Fruit fly (Drosophila melanogaster): Measurements from ENCODE around the gene Afti.

Gene Afti

DNA sequence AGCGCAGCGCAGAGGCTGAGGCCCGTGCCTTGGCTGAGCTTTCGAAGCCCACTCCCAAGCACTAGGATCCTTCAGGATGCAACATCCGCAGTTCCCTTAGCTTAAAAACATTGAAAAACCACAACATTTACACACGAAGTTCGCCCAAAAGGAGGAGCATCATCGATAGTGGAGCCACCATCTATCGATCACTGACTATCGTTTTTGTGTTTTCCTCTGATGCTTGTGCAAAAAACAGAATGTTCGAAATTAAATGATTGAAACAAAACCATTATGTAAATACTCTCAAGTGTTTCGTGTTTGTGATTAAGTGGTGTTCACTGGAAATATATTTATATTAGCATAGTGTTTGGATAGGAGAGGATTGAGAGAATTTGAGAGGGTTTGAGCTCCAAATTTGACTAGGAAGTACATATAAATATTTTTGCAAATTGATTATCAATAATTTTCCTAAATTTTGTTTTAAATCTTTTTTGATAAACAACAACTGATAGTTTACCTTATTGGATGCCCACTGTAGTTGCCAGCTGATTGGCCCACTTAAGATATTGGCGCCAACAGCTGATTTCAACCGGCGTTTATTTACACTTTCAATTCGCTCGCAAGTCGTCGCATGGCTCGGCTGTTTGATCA lies 1.1 kb upstream of the Afti start, which contains the start of gene spn-B (continued):
- TF ChIP-seq fd64A (GFP tag; optimal IDR thresholded peaks at IDR 0.05) = no peak
- TF ChIP-seq CkIIα-i1 (GFP tag; IDR thresholded peaks at IDR 0.05) = no peak
- no peak for TF ChIP-seq tio (GFP tag; optimal IDR thresholded peaks at IDR 0.05)
- TF ChIP-seq eyg (GFP tag; optimal IDR thresholded peaks at IDR 0.05) = peak; percentile 2
- peak; percentile 68 for TF ChIP-seq Nf-YB (GFP tag; optimal IDR thresholded peaks at IDR 0.05)
- peak; percentile 42 for TF ChIP-seq twi (tag; optimal IDR thresholded peaks at IDR 0.05)
- TF ChIP-seq sens-2 (GFP tag; IDR thresholded peaks at IDR 0.05) = no peak
- TF ChIP-seq tx (GFP tag; optimal IDR thresholded peaks at IDR 0.05) = peak; percentile 0
- no peak for TF ChIP-seq CG8944 (GFP tag; optimal IDR thresholded peaks at IDR 0.05)
- peak; percentile 78 for TF ChIP-seq CG13624 (GFP tag; optimal IDR thresholded peaks at IDR 0.05)
- TF ChIP-seq CG13123 (GFP tag; optimal IDR thresholded peaks at IDR 0.05) = peak; percentile 63
- 0 out of 2 replicates have a peak, but pooled peaks have one; percentile 29 for TF ChIP-seq peb (GFP tag; IDR thresholded peaks at IDR 0.05)
- TF ChIP-seq CG5180 (GFP tag; optimal IDR thresholded peaks at IDR 0.05) = peak; percentile 64
- TF ChIP-seq en (GFP tag; optimal IDR thresholded peaks at IDR 0.05) = no peak
- TF ChIP-seq CG2129 (GFP tag; IDR thresholded peaks at IDR 0.05; ENCODE audit: partially characterized antibody) = no peak; the same call in 1 of the 2 replicates
- no peak for TF ChIP-seq tna (GFP tag; IDR thresholded peaks at IDR 0.05; ENCODE audit: partially characterized antibody)
- TF ChIP-seq gsb-n (tag; optimal IDR thresholded peaks at IDR 0.05) = peak; percentile 64
- TF ChIP-seq al (GFP tag; IDR thresholded peaks at IDR 0.05) = peak; percentile 44
- peak; percentile 40 for TF ChIP-seq Abd-B (GFP tag; optimal IDR thresholded peaks at IDR 0.05)
- 0 out of 3 replicates have a peak, but pooled peaks have one; percentile 55 for TF ChIP-seq H15 (GFP tag; IDR thresholded peaks at IDR 0.05)
- peak; percentile 67 for TF ChIP-seq CG14441 (GFP tag; IDR thresholded peaks at IDR 0.05)
- TF ChIP-seq CG5953 (GFP tag; IDR thresholded peaks at IDR 0.05) = peak; percentile 56; the same call in 1 of the 2 replicates
- no peak for TF ChIP-seq ERR (GFP tag; optimal IDR thresholded peaks at IDR 0.05)
- TF ChIP-seq scrt (GFP tag; optimal IDR thresholded peaks at IDR 0.05) = peak; percentile 59
- TF ChIP-seq CG11504 (tag; optimal IDR thresholded peaks at IDR 0.05) = peak; percentile 79
- TF ChIP-seq Oaz (GFP tag; IDR thresholded peaks at IDR 0.05) = peak; percentile 42; the same call in 1 of the 2 replicates
- peak; percentile 70 for TF ChIP-seq odd (GFP tag; optimal IDR thresholded peaks at IDR 0.05)
- TF ChIP-seq unpg (GFP tag; optimal IDR thresholded peaks at IDR 0.05) = peak; percentile 84
- peak; percentile 38 for TF ChIP-seq Sry-δ (GFP tag; optimal IDR thresholded peaks at IDR 0.05)
- peak; percentile 57 for TF ChIP-seq CG18619 (GFP tag; optimal IDR thresholded peaks at IDR 0.05)
- peak; percentile 83 for TF ChIP-seq CG17829 (tag; optimal IDR thresholded peaks at IDR 0.05)
- TF ChIP-seq bcd (GFP tag; optimal IDR thresholded peaks at IDR 0.05) = peak; percentile 75
- TF ChIP-seq Dref (GFP tag; IDR thresholded peaks at IDR 0.05) = peak; percentile 46; the same call in 1 of the 2 replicates
- TF ChIP-seq CG2678 (tag; optimal IDR thresholded peaks at IDR 0.05) = peak; percentile 83
- TF ChIP-seq Hr3 (GFP tag; optimal IDR thresholded peaks at IDR 0.05) = peak; percentile 76
- no peak for TF ChIP-seq HLHmδ (GFP tag; optimal IDR thresholded peaks at IDR 0.05)
- 0 out of 2 replicates have a peak, but pooled peaks have one; percentile 25 for TF ChIP-seq toy (GFP tag; IDR thresholded peaks at IDR 0.05)
- TF ChIP-seq CG9437 (GFP tag; optimal IDR thresholded peaks at IDR 0.05) = peak; percentile 67
- peak; percentile 77 for TF ChIP-seq E2f1 (GFP tag; IDR thresholded peaks at IDR 0.05)
- peak; percentile 53 for TF ChIP-seq onecut (GFP tag; IDR thresholded peaks at IDR 0.05)
- TF ChIP-seq mirr (GFP tag; optimal IDR thresholded peaks at IDR 0.05) = no peak
- TF ChIP-seq CG1832 (GFP tag; optimal IDR thresholded peaks at IDR 0.05) = no peak
- TF ChIP-seq CG7745 (tag; optimal IDR thresholded peaks at IDR 0.05) = no peak
- TF ChIP-seq gcm (GFP tag; optimal IDR thresholded peaks at IDR 0.05) = peak; percentile 81
- TF ChIP-seq Poxn (GFP tag; IDR thresholded peaks at IDR 0.05) = no peak
- no peak for TF ChIP-seq slou (GFP tag; optimal IDR thresholded peaks at IDR 0.05)
- TF ChIP-seq Ssrp (tag; optimal IDR thresholded peaks at IDR 0.05) = peak; percentile 70
- TF ChIP-seq fd102C (GFP tag; optimal IDR thresholded peaks at IDR 0.05) = no peak
- TF ChIP-seq CrebB (tag; optimal IDR thresholded peaks at IDR 0.05) = no peak
- peak; percentile 55 for TF ChIP-seq kay (GFP tag; optimal IDR thresholded peaks at IDR 0.05)

Data from whole organism, embryonic.